Fruit fly (Drosophila melanogaster) S2 (cell line): ENCODE data around the gene CG17145.

ENCODE experiments used
- CG8478 ChIP-seq: fragments of >200 bp; optimal IDR thresholded peaks from 2 replicates; lab custom pipeline; 2018
- CTCF ChIP-seq, 2 experiments: fragments of >200 bp; optimal IDR thresholded peaks; 2 replicates each; lab custom pipeline; 2018

dm6 chr3L:20265514-20265913, 43.9 kb downstream of the CG17145 start, which contains the start of gene CG32228:
- TF ChIP-seq CTCF (optimal IDR thresholded peaks at IDR 0.05; lab: Kevin White, UChicago) (no peak), CG8478 (lab: Kevin White, UChicago) (no peak)
